Fruit fly (Drosophila melanogaster) whole organism, embryonic: ENCODE results near the gene grsm.

ENCODE experiments used
- Abd-B ChIP-seq: fragments of 200-800 bp; sonication (Bioruptor generic); optimal IDR thresholded peaks from 2 replicates; lab custom pipeline; 2018; ENCODE audit warnings: missing biosample characterization, mild to moderate bottlenecking, missing genetic modification characterization, moderate library complexity
- Adf1 ChIP-seq: fragments of 200-800 bp; sonication (Bioruptor generic); IDR thresholded peaks from 2 replicates; pipeline ENCODE4 v1.3.6; 2022; ENCODE audit warnings: missing biosample characterization, missing genetic modification characterization
- Antp ChIP-seq: fragments of 200-800 bp; sonication (Bioruptor generic); optimal IDR thresholded peaks from 3 replicates; lab custom pipeline; 2016; ENCODE audit warnings: missing biosample characterization, missing genetic modification characterization
- BEAF-32 ChIP-seq: fragments of 200-800 bp; sonication (Bioruptor generic); optimal IDR thresholded peaks from 3 replicates; lab custom pipeline; 2017; ENCODE audit warnings: missing biosample characterization, missing genetic modification characterization, mild to moderate bottlenecking, moderate library complexity, missing genetic modification reagents
- Bgb ChIP-seq: fragments of 200-800 bp; sonication (Bioruptor generic); IDR thresholded peaks from 2 replicates; pipeline ENCODE4 v1.3.6; 2022; ENCODE audit warnings: missing biosample characterization, missing genetic modification characterization; ENCODE audit not compliant: partially characterized antibody
- Blimp-1 ChIP-seq: fragments of 200-800 bp; sonication (Bioruptor generic); optimal IDR thresholded peaks from 3 replicates; lab custom pipeline; 2018; ENCODE audit warnings: missing biosample characterization, missing genetic modification characterization, mild to moderate bottlenecking, moderate library complexity, missing genetic modification reagents
- CG12236 ChIP-seq: fragments of 200-800 bp; sonication (Bioruptor generic); optimal IDR thresholded peaks from 2 replicates; lab custom pipeline; 2016; ENCODE audit warnings: missing biosample characterization, missing genetic modification characterization
- CG12299 ChIP-seq: fragments of 200-800 bp; sonication (Bioruptor generic); optimal IDR thresholded peaks from 2 replicates; lab custom pipeline; 2018; ENCODE audit warnings: missing biosample characterization, mild to moderate bottlenecking, missing genetic modification characterization
- CG12659 ChIP-seq: fragments of 200-800 bp; sonication (Bioruptor generic); optimal IDR thresholded peaks from 3 replicates; lab custom pipeline; 2017; ENCODE audit warnings: mild to moderate bottlenecking, missing biosample characterization, missing genetic modification reagents, missing genetic modification characterization
- CG14710 ChIP-seq: fragments of 200-800 bp; sonication (Bioruptor generic); optimal IDR thresholded peaks from 3 replicates; lab custom pipeline; 2019; ENCODE audit warnings: missing biosample characterization, mild to moderate bottlenecking, missing genetic modification characterization, moderate library complexity
- CG15696 ChIP-seq: fragments of 200-800 bp; sonication (Bioruptor generic); optimal IDR thresholded peaks from 2 replicates; lab custom pipeline; 2019; ENCODE audit warnings: missing biosample characterization, mild to moderate bottlenecking, missing genetic modification characterization, moderate library complexity
- CG30020 ChIP-seq: fragments of 200-800 bp; optimal IDR thresholded peaks from 2 replicates; lab custom pipeline; 2019; ENCODE audit warnings: missing biosample characterization, mild to moderate bottlenecking, missing genetic modification characterization, moderate library complexity
- CG3065 ChIP-seq: fragments of 200-800 bp; sonication (Bioruptor generic); optimal IDR thresholded peaks from 2 replicates; lab custom pipeline; 2016; ENCODE audit warnings: missing biosample characterization, missing genetic modification characterization
- CG4282 ChIP-seq: fragments of 200-800 bp; sonication (Bioruptor generic); optimal IDR thresholded peaks from 2 replicates; lab custom pipeline; 2016; ENCODE audit warnings: missing biosample characterization, missing genetic modification characterization
- CG4617 ChIP-seq: fragments of 200-800 bp; sonication (Bioruptor generic); optimal IDR thresholded peaks from 3 replicates; lab custom pipeline; 2016; ENCODE audit warnings: missing biosample characterization, missing genetic modification characterization, borderline replicate concordance
- CG4820 ChIP-seq: fragments of 200-800 bp; sonication (Bioruptor generic); optimal IDR thresholded peaks from 3 replicates; lab custom pipeline; 2016; ENCODE audit warnings: missing biosample characterization, missing genetic modification characterization
- CG4854 ChIP-seq: fragments of 200-800 bp; sonication (Bioruptor generic); optimal IDR thresholded peaks from 2 replicates; lab custom pipeline; 2016; ENCODE audit warnings: missing biosample characterization, missing genetic modification characterization, inconsistent platforms
- CG5245 ChIP-seq: fragments of 200-800 bp; sonication (Bioruptor generic); optimal IDR thresholded peaks from 3 replicates; lab custom pipeline; 2016; ENCODE audit warnings: missing biosample characterization, missing genetic modification characterization
- CG7357 ChIP-seq: fragments of 200-800 bp; sonication (Bioruptor generic); IDR thresholded peaks from 3 replicates; pipeline ENCODE4 v1.3.6; 2022; ENCODE audit warnings: missing biosample characterization, missing genetic modification characterization
- CG7372 ChIP-seq: fragments of 200-800 bp; sonication (Bioruptor generic); IDR thresholded peaks from 2 replicates; pipeline ENCODE4 v1.3.6; 2022; ENCODE audit warnings: missing biosample characterization, missing genetic modification characterization
- CG7745 ChIP-seq: fragments of 200-800 bp; sonication (Bioruptor generic); optimal IDR thresholded peaks from 2 replicates; lab custom pipeline; 2018; ENCODE audit warnings: missing biosample characterization, mild to moderate bottlenecking, missing genetic modification characterization, moderate library complexity
- CG7928 ChIP-seq: fragments of 200-800 bp; sonication (Bioruptor generic); optimal IDR thresholded peaks from 2 replicates; lab custom pipeline; 2017; ENCODE audit warnings: missing biosample characterization, mild to moderate bottlenecking, missing genetic modification characterization
- CG9727 ChIP-seq: fragments of 200-800 bp; sonication (Bioruptor generic); optimal IDR thresholded peaks from 3 replicates; lab custom pipeline; 2017; ENCODE audit warnings: missing biosample characterization, mild to moderate bottlenecking, missing genetic modification characterization
- HHEX ChIP-seq: fragments of 200-800 bp; sonication (Bioruptor generic); optimal IDR thresholded peaks from 3 replicates; lab custom pipeline; 2017; ENCODE audit warnings: missing biosample characterization, mild to moderate bottlenecking, missing genetic modification characterization, missing genetic modification reagents
- Hmx ChIP-seq: fragments of 200-800 bp; sonication (Bioruptor generic); optimal IDR thresholded peaks from 2 replicates; lab custom pipeline; 2016; ENCODE audit warnings: missing biosample characterization, missing genetic modification characterization
- Jarid2 ChIP-seq: fragments of 200-800 bp; sonication (Bioruptor generic); optimal IDR thresholded peaks from 3 replicates; lab custom pipeline; 2017; ENCODE audit warnings: mild to moderate bottlenecking, missing biosample characterization, missing genetic modification reagents, missing genetic modification characterization
- Lhr ChIP-seq: fragments of 200-800 bp; sonication (Bioruptor generic); optimal IDR thresholded peaks from 3 replicates; lab custom pipeline; 2017; ENCODE audit warnings: mild to moderate bottlenecking, missing biosample characterization, missing genetic modification reagents, missing genetic modification characterization
- Nf-YB ChIP-seq: fragments of 200-800 bp; sonication (Bioruptor generic); optimal IDR thresholded peaks from 3 replicates; lab custom pipeline; 2019; ENCODE audit warnings: missing biosample characterization, mild to moderate bottlenecking, missing genetic modification characterization, moderate library complexity
- Nf-YC ChIP-seq: fragments of 200-800 bp; optimal IDR thresholded peaks from 3 replicates; lab custom pipeline; 2019; ENCODE audit warnings: missing biosample characterization, mild to moderate bottlenecking, missing genetic modification characterization, moderate library complexity
- Optix ChIP-seq: fragments of 200-800 bp; sonication (Bioruptor generic); IDR thresholded peaks from 3 replicates; pipeline ENCODE4 v1.3.6; 2022; ENCODE audit warnings: missing biosample characterization, missing genetic modification characterization
- PHDP ChIP-seq: fragments of 200-800 bp; sonication (Bioruptor generic); optimal IDR thresholded peaks from 3 replicates; lab custom pipeline; 2018; ENCODE audit warnings: missing biosample characterization, mild to moderate bottlenecking, missing genetic modification characterization, moderate library complexity
- abd-A ChIP-seq: fragments of 200-800 bp; sonication (Bioruptor generic); optimal IDR thresholded peaks from 3 replicates; lab custom pipeline; 2019; ENCODE audit warnings: missing biosample characterization, mild to moderate bottlenecking, missing genetic modification characterization, moderate library complexity
- ase ChIP-seq: fragments of 200-800 bp; sonication (Bioruptor generic); IDR thresholded peaks from 3 replicates; pipeline ENCODE4 v1.3.6; 2022; ENCODE audit warnings: missing biosample characterization, missing genetic modification characterization
- br ChIP-seq: fragments of >200 bp; optimal IDR thresholded peaks from 2 replicates; lab custom pipeline; 2017
- cg ChIP-seq: fragments of 200-800 bp; sonication (Bioruptor generic); optimal IDR thresholded peaks from 3 replicates; lab custom pipeline; 2019; ENCODE audit warnings: missing biosample characterization, mild to moderate bottlenecking, missing genetic modification characterization, moderate library complexity
- fu2 ChIP-seq: fragments of 200-800 bp; sonication (Bioruptor generic); optimal IDR thresholded peaks from 2 replicates; lab custom pipeline; 2016; ENCODE audit warnings: missing biosample characterization, missing genetic modification characterization
- gce ChIP-seq: fragments of 200-800 bp; sonication (Bioruptor generic); IDR thresholded peaks from 3 replicates; pipeline ENCODE4 v1.3.6; 2022; ENCODE audit warnings: missing biosample characterization, missing genetic modification characterization
- grn ChIP-seq: fragments of 200-800 bp; sonication (Bioruptor generic); optimal IDR thresholded peaks from 3 replicates; lab custom pipeline; 2017; ENCODE audit warnings: missing biosample characterization, missing genetic modification characterization
- gro ChIP-seq: fragments of 200-800 bp; sonication (Bioruptor generic); optimal IDR thresholded peaks from 2 replicates; lab custom pipeline; 2016; ENCODE audit warnings: missing biosample characterization, missing genetic modification characterization
- hb ChIP-seq: fragments of 200-800 bp; sonication (Bioruptor generic); IDR thresholded peaks from 3 replicates; pipeline ENCODE4 v1.3.6; 2022; ENCODE audit warnings: missing biosample characterization, missing genetic modification characterization; ENCODE audit not compliant: partially characterized antibody
- maf-S ChIP-seq: fragments of 200-800 bp; sonication (Bioruptor generic); optimal IDR thresholded peaks from 2 replicates; lab custom pipeline; 2016; ENCODE audit warnings: missing biosample characterization, missing genetic modification characterization
- mam ChIP-seq: fragments of 200-800 bp; sonication (Bioruptor generic); optimal IDR thresholded peaks from 3 replicates; lab custom pipeline; 2016; ENCODE audit warnings: missing biosample characterization, missing genetic modification characterization
- odd ChIP-seq: fragments of 200-800 bp; sonication (Bioruptor generic); optimal IDR thresholded peaks from 2 replicates; lab custom pipeline; 2017; ENCODE audit warnings: missing biosample characterization, mild to moderate bottlenecking, missing genetic modification characterization
- prd ChIP-seq, 3 experiments: fragments of >200 bp in 2 of 3; fragments of 200-800 bp in 1 of 3; sonication (Bioruptor generic) in 1 of 3; optimal IDR thresholded peaks in 2 of 3; IDR thresholded peaks in 1 of 3; 2 replicates in 2 of 3; 3 replicates in 1 of 3; pipeline versions ENCODE4 v1.3.6 to Lab custom; 2017 to 2022; ENCODE audit warnings: missing biosample characterization in 1 of 3, missing genetic modification characterization in 1 of 3
- schlank ChIP-seq: fragments of 200-800 bp; sonication (Bioruptor generic); optimal IDR thresholded peaks from 2 replicates; lab custom pipeline; 2018; ENCODE audit warnings: missing biosample characterization, mild to moderate bottlenecking, missing genetic modification characterization
- sqz ChIP-seq: fragments of 200-800 bp; sonication (Bioruptor generic); optimal IDR thresholded peaks from 3 replicates; lab custom pipeline; 2018; ENCODE audit warnings: missing biosample characterization, mild to moderate bottlenecking, missing genetic modification characterization
- tll ChIP-seq, 2 experiments: fragments of 200-800 bp in 1 of 2; fragments of >200 bp in 1 of 2; sonication (Bioruptor generic) in 1 of 2; optimal IDR thresholded peaks; 2 replicates each; lab custom pipeline; 2017 to 2019; ENCODE audit warnings: missing biosample characterization in 2 of 2, missing genetic modification characterization in 2 of 2, mild to moderate bottlenecking in 1 of 2, moderate library complexity in 1 of 2
- unpg ChIP-seq: fragments of 200-800 bp; sonication (Bioruptor generic); optimal IDR thresholded peaks from 3 replicates; lab custom pipeline; 2018; ENCODE audit warnings: missing biosample characterization, mild to moderate bottlenecking, missing genetic modification characterization, moderate library complexity
- usp ChIP-seq: fragments of >200 bp; optimal IDR thresholded peaks from 2 replicates; lab custom pipeline; 2017; ENCODE audit warnings: missing biosample characterization, missing genetic modification characterization

The grsm gene

dm6 chr3R:12985828-12986530 is 18.5 kb upstream of the grsm start, which contains the start of gene CG31342 (continued):
- TF ChIP-seq PHDP (tag; lab: Kevin White, UChicago) (peak; percentile 68), Lhr (no peak), gce (GFP tag; lab: Robert Waterston, UW) (no peak), BEAF-32 (GFP tag; lab: Kevin White, UChicago) (peak; percentile 76), CG7372 (GFP tag; lab: Robert Waterston, UW) (no peak), CG7745 (tag; lab: Kevin White, UChicago) (no peak), Abd-B (GFP tag; lab: Kevin White, UChicago) (no peak), CG4282 (no peak), CG4854 (GFP tag; lab: Kevin White, UChicago) (no peak), grn (GFP tag; lab: Kevin White, UChicago) (no peak), CG15696 (tag; lab: Kevin White, UChicago) (peak; percentile 45), fu2 (GFP tag; lab: Kevin White, UChicago) (no peak), hb (GFP tag; lab: Robert Waterston, UW) (peak; percentile 55; the same call in 1 of the 3 replicates), Nf-YC (tag; lab: Kevin White, UChicago) (no peak), CG5245 (GFP tag; lab: Kevin White, UChicago) (no peak), usp (GFP tag; lab: Kevin White, UChicago) (no peak), Blimp-1 (GFP tag; lab: Kevin White, UChicago) (no peak), br (lab: Kevin White, UChicago) (no peak), schlank (tag; lab: Kevin White, UChicago) (no peak), CG9727 (GFP tag; lab: Kevin White, UChicago) (no peak), CG4617 (GFP tag; lab: Kevin White, UChicago) (peak; percentile 93), CG14710 (peak; percentile 70), CG7357 (no peak), abd-A (tag; lab: Kevin White, UChicago) (no peak), CG12236 (GFP tag; lab: Kevin White, UChicago) (no peak), tll (GFP tag; optimal IDR thresholded peaks at IDR 0.05; lab: Kevin White, UChicago) (no peak), unpg (GFP tag; lab: Kevin White, UChicago) (no peak), Antp (no peak), CG3065 (GFP tag; lab: Kevin White, UChicago) (no peak), Jarid2 (no peak), ase (GFP tag; lab: Robert Waterston, UW) (no peak), maf-S (GFP tag; lab: Kevin White, UChicago) (no peak), CG12299 (tag; lab: Kevin White, UChicago) (no peak), prd (optimal IDR thresholded peaks at IDR 0.05; lab: Kevin White, UChicago) (no peak), prd (GFP tag; IDR thresholded peaks at IDR 0.05; lab: Robert Waterston, UW) (no peak), Optix (no peak), Nf-YB (GFP tag; lab: Kevin White, UChicago) (no peak), CG7928 (GFP tag; lab: Kevin White, UChicago) (no peak), cg (GFP tag; lab: Kevin White, UChicago) (no peak), odd (GFP tag; lab: Kevin White, UChicago) (no peak), HHEX (GFP tag; lab: Kevin White, UChicago) (no peak), gro (GFP tag; lab: Kevin White, UChicago) (no peak), CG30020 (tag; lab: Kevin White, UChicago) (peak; percentile 93), mam (no peak), CG4820 (GFP tag; lab: Kevin White, UChicago) (no peak), Bgb (GFP tag; lab: Robert Waterston, UW) (peak; percentile 76), sqz (GFP tag; lab: Kevin White, UChicago) (no peak), Hmx (GFP tag; lab: Kevin White, UChicago) (no peak), Adf1 (GFP tag; lab: Robert Waterston, UW) (no peak), CG12659 (GFP tag; lab: Kevin White, UChicago) (peak; percentile 72)
